Worm (Caenorhabditis elegans): ENCODE results near the gene pha-4.

pha-4 gene

ce11 chrV:20790616-20791015 is 37.8 kb downstream of the pha-4 start (continued):
- no peak for TF ChIP-seq snpc-4 (tag; optimal IDR thresholded peaks at IDR 0.05)
- TF ChIP-seq T26A8.4 (GFP tag; IDR thresholded peaks at IDR 0.05), result no peak
- no peak for TF ChIP-seq spr-3 (GFP tag; optimal IDR thresholded peaks at IDR 0.05)

- TF ChIP-seq hlh-11 (tag; optimal IDR thresholded peaks at IDR 0.05), result peak; percentile 66
- TF ChIP-seq pqm-1 (tag; optimal IDR thresholded peaks at IDR 0.05), result peak; percentile 5
- peak; percentile 36 for TF ChIP-seq nhr-28 (tag; optimal IDR thresholded peaks at IDR 0.05)
- no peak for TF ChIP-seq spr-1 (tag; optimal IDR thresholded peaks at IDR 0.05)
- TF ChIP-seq hlh-30 (tag; optimal IDR thresholded peaks at IDR 0.05; ENCODE audit: insufficient read depth), result peak; percentile 3
- no peak for TF ChIP-seq ceh-62 (tag; optimal IDR thresholded peaks at IDR 0.05)
- no peak for TF ChIP-seq mdt-29 (GFP tag; IDR thresholded peaks at IDR 0.05)
- no peak for TF ChIP-seq daf-16 (GFP tag; optimal IDR thresholded peaks at IDR 0.05)
- peak; percentile 12 for TF ChIP-seq daf-16 (tag; optimal IDR thresholded peaks at IDR 0.05)
- TF ChIP-seq aha-1 (tag), result peak; percentile 7
- no peak for TF ChIP-seq gei-8 (GFP tag; optimal IDR thresholded peaks at IDR 0.05)
- TF ChIP-seq ceh-44 (GFP tag; IDR thresholded peaks at IDR 0.05), result 0 out of 2 replicates have a peak, but pooled peaks have one; percentile 39
- peak; percentile 66 for TF ChIP-seq dve-1 (tag; optimal IDR thresholded peaks at IDR 0.05; ENCODE audit: insufficient read depth)
Observed at ce11 chrV:20792371-20792890, 39.6 kb downstream of the pha-4 start, which contains the start of gene Y44A6D.3. Y44A6D.3 (minus strand) TSS chrV:20792421.

- TF ChIP-seq dmd-9 (GFP tag; IDR thresholded peaks at IDR 0.05) (no peak), sdz-12 (GFP tag; optimal IDR thresholded peaks at IDR 0.05) (no peak), mdt-29 (GFP tag; IDR thresholded peaks at IDR 0.05) (no peak), tra-1 (GFP tag; IDR thresholded peaks at IDR 0.05) (no peak), aly-2 (tag; optimal IDR thresholded peaks at IDR 0.05) (no peak), nhr-28 (tag; optimal IDR thresholded peaks at IDR 0.05) (peak; percentile 19), nhr-48 (tag; optimal IDR thresholded peaks at IDR 0.05) (no peak), F10B5.3 (tag; optimal IDR thresholded peaks at IDR 0.05) (no peak), vab-7 (GFP tag; IDR thresholded peaks at IDR 0.05) (no peak), Y48G9A.11 (GFP tag; IDR thresholded peaks at IDR 0.05) (no peak), snpc-4 (tag; optimal IDR thresholded peaks at IDR 0.05) (no peak), hlh-11 (tag; optimal IDR thresholded peaks at IDR 0.05) (peak; percentile 79), dve-1 (tag; optimal IDR thresholded peaks at IDR 0.05; ENCODE audit: insufficient read depth) (peak; percentile 78), ceh-82 (tag; optimal IDR thresholded peaks at IDR 0.05) (no peak), F44E2.7 (GFP tag; IDR thresholded peaks at IDR 0.05) (no peak), nhr-237 (tag; optimal IDR thresholded peaks at IDR 0.05) (no peak), nhr-25 (tag; optimal IDR thresholded peaks at IDR 0.05; ENCODE audit: borderline replicate concordance, insufficient read depth) (no peak), tag-97 (GFP tag; IDR thresholded peaks at IDR 0.05) (no peak), nhr-11 (tag; optimal IDR thresholded peaks at IDR 0.05) (peak; percentile 59), fkh-10 (GFP tag; optimal IDR thresholded peaks at IDR 0.05) (no peak), php-3 (GFP tag; IDR thresholded peaks at IDR 0.05) (no peak), spr-3 (GFP tag; optimal IDR thresholded peaks at IDR 0.05) (no peak), ztf-11 (tag; optimal IDR thresholded peaks at IDR 0.05) (no peak), lin-29 (GFP tag; IDR thresholded peaks at IDR 0.05) (no peak), nhr-76 (tag; optimal IDR thresholded peaks at IDR 0.05) (no peak), zfp-3 (GFP tag; conservative IDR thresholded peaks at IDR 0.05) (no peak), mxl-2 (GFP tag; conservative IDR thresholded peaks at IDR 0.05) (no peak), mxl-3 (GFP tag; optimal IDR thresholded peaks at IDR 0.05) (no peak), lsy-2 (tag; optimal IDR thresholded peaks at IDR 0.05) (no peak), mes-2 (tag; optimal IDR thresholded peaks at IDR 0.05; ENCODE audit: poor library complexity, severe bottlenecking) (no peak), ztf-7 (tag; optimal IDR thresholded peaks at IDR 0.05) (no peak), jun-1 (tag; optimal IDR thresholded peaks at IDR 0.05) (no peak), daf-16 (GFP tag; optimal IDR thresholded peaks at IDR 0.05) (no peak), daf-16 (tag; optimal IDR thresholded peaks at IDR 0.05) (peak; percentile 46), rbr-2 (tag; optimal IDR thresholded peaks at IDR 0.05) (peak; percentile 9), ceh-28 (tag; optimal IDR thresholded peaks at IDR 0.05) (no peak), F37D6.2 (tag; optimal IDR thresholded peaks at IDR 0.05) (no peak), D1046.2 (GFP tag; IDR thresholded peaks at IDR 0.05) (no peak), mep-1 (tag; optimal IDR thresholded peaks at IDR 0.05) (no peak)
Observed at ce11 chrV:20793761-20794160, 40.9 kb downstream of the pha-4 start.
